Worm (Caenorhabditis elegans) whole organism, L4 larva: ENCODE measurements around the gene F59A6.2.

Source experiments
- arid-1 ChIP-seq: fragments of 200-800 bp; sonication (Bioruptor generic); conservative IDR thresholded peaks from 2 replicates; pipeline ENCODE4 v1.3.6; 2022; ENCODE audit warnings: missing genetic modification reagents, missing genetic modification characterization, missing compliant biosample characterization
- ceh-62 ChIP-seq: sonication (generic microtip); optimal IDR thresholded peaks from 2 replicates; lab custom pipeline; 2017; ENCODE audit warnings: missing biosample characterization, missing genetic modification characterization
- ceh-82 ChIP-seq: sonication (generic microtip); optimal IDR thresholded peaks from 2 replicates; lab custom pipeline; 2017; ENCODE audit warnings: missing biosample characterization, missing genetic modification characterization
- dmd-9 ChIP-seq: fragments of 200-800 bp; sonication (Bioruptor generic); IDR thresholded peaks from 2 replicates; pipeline ENCODE4 v1.3.6; 2022; ENCODE audit warnings: missing genetic modification reagents, missing genetic modification characterization, missing compliant biosample characterization
- gei-8 ChIP-seq: fragments of 200-800 bp; sonication (Bioruptor generic); optimal IDR thresholded peaks from 2 replicates; lab custom pipeline; 2018; ENCODE audit warnings: mild to moderate bottlenecking, missing genetic modification characterization, missing compliant biosample characterization
- madf-9 ChIP-seq: fragments of 200-800 bp; sonication (Bioruptor generic); conservative IDR thresholded peaks from 2 replicates; pipeline ENCODE4 v1.3.6; 2022; ENCODE audit warnings: missing genetic modification reagents, missing genetic modification characterization, missing compliant biosample characterization
- nhr-77 ChIP-seq: fragments of 150-350 bp; optimal IDR thresholded peaks from 2 replicates; lab custom pipeline; 2014; ENCODE audit warnings: missing biosample characterization, missing genetic modification characterization
- pqm-1 ChIP-seq: sonication (generic microtip); optimal IDR thresholded peaks from 2 replicates; lab custom pipeline; 2017; ENCODE audit warnings: missing biosample characterization, missing genetic modification characterization
- skn-1 ChIP-seq: fragments of 150-350 bp; optimal IDR thresholded peaks from 2 replicates; lab custom pipeline; 2014; ENCODE audit warnings: missing biosample characterization, missing genetic modification characterization
- zag-1 ChIP-seq: fragments of 150-350 bp; optimal IDR thresholded peaks from 2 replicates; lab custom pipeline; 2014; ENCODE audit warnings: missing biosample characterization, missing genetic modification characterization

ce11 chrII:5049865-5050342 lies 35.4 kb downstream of the F59A6.2 start, which contains the start of gene F33G12.6:
- TF ChIP-seq ceh-82 (tag; lab: Kevin White, UChicago) (no peak), ceh-62 (tag; lab: Kevin White, UChicago) (no peak), zag-1 (tag; lab: Kevin White, UChicago) (no peak), skn-1 (tag; lab: Kevin White, UChicago) (no peak), madf-9 (GFP tag; lab: Robert Waterston, UW) (no peak), arid-1 (GFP tag; lab: Robert Waterston, UW) (no peak), gei-8 (GFP tag; lab: Kevin White, UChicago) (no peak), pqm-1 (tag; lab: Kevin White, UChicago) (no peak), dmd-9 (GFP tag; lab: Robert Waterston, UW) (no peak), nhr-77 (tag; lab: Kevin White, UChicago) (no peak)
